Worm (Caenorhabditis elegans) whole organism, L1 larva: ENCODE measurements around the gene F53B7.7.

Source experiments
- aly-2 ChIP-seq: fragments of 150-350 bp; optimal IDR thresholded peaks from 2 replicates; lab custom pipeline; 2014; ENCODE audit warnings: missing biosample characterization, missing genetic modification characterization
- ama-1 ChIP-seq: fragments of 150-350 bp; optimal IDR thresholded peaks from 2 replicates; lab custom pipeline; 2014
- ceh-82 ChIP-seq, 3 experiments: fragments of 150-350 bp in 1 of 3; sonication (generic microtip) in 2 of 3; optimal IDR thresholded peaks; 2 replicates each; lab custom pipeline; 2014 to 2017; ENCODE audit warnings: missing biosample characterization in 3 of 3, missing genetic modification characterization in 3 of 3
- hlh-17 ChIP-seq: fragments of 200-800 bp; sonication (Bioruptor generic); optimal IDR thresholded peaks from 2 replicates; lab custom pipeline; 2018; ENCODE audit warnings: missing genetic modification characterization, mild to moderate bottlenecking, missing compliant biosample characterization, moderate library complexity, borderline replicate concordance
- mef-2 ChIP-seq: fragments of 150-350 bp; optimal IDR thresholded peaks from 2 replicates; lab custom pipeline; 2014; ENCODE audit warnings: missing biosample characterization, missing genetic modification characterization
- nhr-237 ChIP-seq: fragments of 150-350 bp; optimal IDR thresholded peaks from 2 replicates; lab custom pipeline; 2014; ENCODE audit warnings: missing biosample characterization, missing genetic modification characterization
- nhr-28 ChIP-seq: fragments of 150-350 bp; optimal IDR thresholded peaks from 2 replicates; lab custom pipeline; 2014; ENCODE audit warnings: missing biosample characterization, missing genetic modification characterization
- snu-23 ChIP-seq: sonication (generic microtip); optimal IDR thresholded peaks from 2 replicates; lab custom pipeline; 2016; ENCODE audit warnings: missing genetic modification characterization, missing compliant biosample characterization
- sptf-1 ChIP-seq: fragments of 150-350 bp; optimal IDR thresholded peaks from 2 replicates; lab custom pipeline; 2014; ENCODE audit warnings: missing biosample characterization, missing genetic modification characterization
- tbx-2 ChIP-seq: sonication (generic microtip); optimal IDR thresholded peaks from 2 replicates; lab custom pipeline; 2016; ENCODE audit warnings: missing genetic modification characterization, missing compliant biosample characterization
- unc-130 ChIP-seq: fragments of 150-350 bp; optimal IDR thresholded peaks from 2 replicates; lab custom pipeline; 2017; ENCODE audit warnings: missing biosample characterization, missing genetic modification characterization, inconsistent platforms
- unc-62 ChIP-seq: fragments of 150-350 bp; optimal IDR thresholded peaks from 2 replicates; lab custom pipeline; 2014; ENCODE audit warnings: missing biosample characterization, missing genetic modification reagents, missing genetic modification characterization
- unc-86 ChIP-seq: sonication (generic microtip); optimal IDR thresholded peaks from 2 replicates; lab custom pipeline; 2016; ENCODE audit warnings: missing genetic modification characterization, missing compliant biosample characterization
- ztf-11 ChIP-seq, 2 experiments: sonication (generic microtip); optimal IDR thresholded peaks; 2 replicates each; lab custom pipeline; 2016 to 2017; ENCODE audit warnings: missing genetic modification characterization in 2 of 2, missing biosample characterization in 1 of 2, missing compliant biosample characterization in 1 of 2

- TF ChIP-seq aly-2 (no peak), tbx-2 (tag; lab: Kevin White, UChicago) (no peak), nhr-237 (tag; lab: Kevin White, UChicago) (no peak), mef-2 (no peak), ztf-11 (tag; optimal IDR thresholded peaks at IDR 0.05; lab: Kevin White, UChicago) (no peak), unc-62 (no peak), ceh-82 (tag; optimal IDR thresholded peaks at IDR 0.05; lab: Kevin White, UChicago) (no peak), unc-86 (tag; lab: Kevin White, UChicago) (no peak), snu-23 (GFP tag; lab: Kevin White, UChicago) (no peak), hlh-17 (GFP tag; lab: Kevin White, UChicago) (no peak), ama-1 (lab: Kevin White, UChicago) (no peak), nhr-28 (tag; lab: Kevin White, UChicago) (no peak), unc-130 (no peak), sptf-1 (tag; lab: Kevin White, UChicago) (no peak)
These were observed 3.5 kb downstream of the F53B7.7 start, which contains the start of gene F53B7.4 for ce11 chrV:11002434-11002833.
